Worm (Caenorhabditis elegans): ENCODE measurements around the gene math-21.

math-21 gene

DNA sequence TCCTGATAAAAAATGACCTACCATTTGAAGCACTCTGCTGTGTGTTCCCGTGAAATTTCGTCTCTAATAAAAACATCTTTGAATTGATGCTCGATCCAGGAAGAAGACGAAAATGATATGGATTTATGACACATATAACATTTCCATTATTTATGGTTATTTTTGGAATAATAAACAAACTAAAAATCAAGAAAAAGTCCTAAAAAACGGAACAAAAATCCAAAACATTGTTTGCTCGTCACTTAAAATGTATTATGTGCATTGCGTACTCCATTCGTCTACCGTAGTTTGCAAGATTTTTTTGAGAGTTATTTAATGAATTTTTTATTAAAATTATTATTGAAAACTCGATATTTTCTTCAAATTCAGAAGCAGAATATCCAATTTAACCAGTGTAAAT lies 48.6 kb downstream of the math-21 start, which contains the start of gene bath-20:
Gene bath-20, minus strand, starts transcription at position 101 of the 400 bp plus-strand sequence.
- no peak for TF ChIP-seq ceh-39 (tag; optimal IDR thresholded peaks at IDR 0.05)
- no peak for TF ChIP-seq unc-120 (tag; optimal IDR thresholded peaks at IDR 0.05; ENCODE audit: poor library complexity, severe bottlenecking)
- no peak for TF ChIP-seq blmp-1 (tag; optimal IDR thresholded peaks at IDR 0.05)
- no peak for TF ChIP-seq lin-32 (GFP tag; optimal IDR thresholded peaks at IDR 0.05)
- TF ChIP-seq mls-2 (tag; optimal IDR thresholded peaks at IDR 0.05): no peak
- TF ChIP-seq cnd-1 (tag; optimal IDR thresholded peaks at IDR 0.05): no peak
